Worm (Caenorhabditis elegans) whole organism, young adult: Measurements from ENCODE around the gene ZK632.2.
A peak's percentile ranks its signal among the peaks of the same experiment; 100 is the strongest.

Experiments
- B0336.3 ChIP-seq: fragments of 200-800 bp; sonication (Bioruptor generic); IDR thresholded peaks from 2 replicates; pipeline ENCODE4 v1.3.6; 2022; ENCODE audit warnings: missing genetic modification characterization, missing compliant biosample characterization
- C17E4.6 ChIP-seq: fragments of 200-800 bp; sonication (Bioruptor generic); IDR thresholded peaks from 2 replicates; pipeline ENCODE4 v1.3.6; 2022; ENCODE audit warnings: missing genetic modification reagents, missing genetic modification characterization, missing compliant biosample characterization
- D2030.7 ChIP-seq: fragments of 200-800 bp; sonication (Bioruptor generic); IDR thresholded peaks from 2 replicates; pipeline ENCODE4 v1.3.6; 2022; ENCODE audit warnings: missing genetic modification reagents, missing genetic modification characterization, missing compliant biosample characterization
- F23B12.7 ChIP-seq: sonication (generic microtip); optimal IDR thresholded peaks from 2 replicates; lab custom pipeline; 2017; ENCODE audit warnings: missing genetic modification characterization, mild to moderate bottlenecking, missing compliant biosample characterization, antibody characterized with exemption, moderate library complexity; ENCODE audit not compliant: insufficient read depth
- F33H1.4 ChIP-seq: fragments of 200-800 bp; sonication (Bioruptor generic); IDR thresholded peaks from 2 replicates; pipeline ENCODE4 v1.3.6; 2022; ENCODE audit warnings: missing genetic modification reagents, missing genetic modification characterization, missing compliant biosample characterization
- F49E8.2 ChIP-seq: sonication (generic microtip); optimal IDR thresholded peaks from 3 replicates; lab custom pipeline; 2017; ENCODE audit warnings: missing genetic modification characterization, mild to moderate bottlenecking, missing compliant biosample characterization, antibody characterized with exemption, moderate library complexity; ENCODE audit not compliant: insufficient read depth
- F57A8.1 ChIP-seq: fragments of 200-800 bp; sonication (Bioruptor generic); optimal IDR thresholded peaks from 2 replicates; lab custom pipeline; 2018; ENCODE audit warnings: mild to moderate bottlenecking, missing genetic modification characterization, moderate library complexity, missing compliant biosample characterization
- F57C9.4 ChIP-seq: sonication (generic microtip); optimal IDR thresholded peaks from 2 replicates; lab custom pipeline; 2017; ENCODE audit warnings: mild to moderate bottlenecking, missing genetic modification characterization, missing compliant biosample characterization
- Y95B8A.8 ChIP-seq: fragments of 200-800 bp; sonication (Bioruptor generic); IDR thresholded peaks from 2 replicates; pipeline ENCODE4 v1.3.6; 2022; ENCODE audit warnings: missing genetic modification reagents, missing genetic modification characterization, missing compliant biosample characterization
- ZK185.1 ChIP-seq: sonication (generic microtip); optimal IDR thresholded peaks from 2 replicates; lab custom pipeline; 2016; ENCODE audit warnings: mild to moderate bottlenecking, missing genetic modification characterization, missing compliant biosample characterization; ENCODE audit not compliant: poor library complexity, severe bottlenecking
- akir-1 ChIP-seq: fragments of 200-800 bp; sonication (Bioruptor generic); optimal IDR thresholded peaks from 2 replicates; lab custom pipeline; 2018; ENCODE audit warnings: mild to moderate bottlenecking, missing genetic modification characterization, moderate library complexity, missing compliant biosample characterization
- aptf-3 ChIP-seq: fragments of 200-800 bp; sonication (Bioruptor generic); IDR thresholded peaks from 2 replicates; pipeline ENCODE4 v1.3.6; 2022; ENCODE audit warnings: missing genetic modification characterization, missing compliant biosample characterization
- atf-7 ChIP-seq: sonication (generic microtip); optimal IDR thresholded peaks from 2 replicates; lab custom pipeline; 2017; ENCODE audit warnings: mild to moderate bottlenecking, missing genetic modification characterization, missing compliant biosample characterization
- attf-3 ChIP-seq: fragments of 200-800 bp; sonication (Bioruptor generic); conservative IDR thresholded peaks from 2 replicates; pipeline ENCODE4 v1.3.6; 2022; ENCODE audit warnings: missing genetic modification reagents, missing genetic modification characterization, missing compliant biosample characterization
- ccch-3 ChIP-seq: fragments of 200-800 bp; sonication (Bioruptor generic); optimal IDR thresholded peaks from 2 replicates; lab custom pipeline; 2018; ENCODE audit warnings: mild to moderate bottlenecking, missing genetic modification characterization, missing compliant biosample characterization
- cebp-1 ChIP-seq, 2 experiments: fragments of 200-800 bp in 1 of 2; sonication (Bioruptor generic) in 1 of 2; sonication (generic microtip) in 1 of 2; IDR thresholded peaks in 1 of 2; optimal IDR thresholded peaks in 1 of 2; 2 replicates each; pipeline versions ENCODE4 v1.3.6 to Lab custom; 2017 to 2022; ENCODE audit warnings: missing compliant biosample characterization in 2 of 2, missing genetic modification characterization in 2 of 2, mild to moderate bottlenecking in 1 of 2, missing genetic modification reagents in 1 of 2, moderate library complexity in 1 of 2
- ceh-40 ChIP-seq: fragments of 200-800 bp; sonication (Bioruptor generic); IDR thresholded peaks from 2 replicates; pipeline ENCODE4 v1.3.6; 2022; ENCODE audit warnings: missing genetic modification characterization, missing compliant biosample characterization
- dpff-1 ChIP-seq: sonication (generic microtip); optimal IDR thresholded peaks from 2 replicates; lab custom pipeline; 2017; ENCODE audit warnings: mild to moderate bottlenecking, missing genetic modification characterization, missing compliant biosample characterization
- efl-1 ChIP-seq: fragments of 150-350 bp; optimal IDR thresholded peaks from 2 replicates; lab custom pipeline; 2014; ENCODE audit warnings: missing biosample characterization, missing genetic modification reagents, missing genetic modification characterization
- egl-18 ChIP-seq: fragments of 200-800 bp; sonication (Bioruptor generic); IDR thresholded peaks from 2 replicates; pipeline ENCODE4 v1.3.6; 2022; ENCODE audit warnings: missing genetic modification reagents, missing genetic modification characterization, missing compliant biosample characterization
- ets-4 ChIP-seq: fragments of 200-800 bp; sonication (Bioruptor generic); optimal IDR thresholded peaks from 2 replicates; lab custom pipeline; 2018; ENCODE audit warnings: mild to moderate bottlenecking, missing genetic modification characterization, missing compliant biosample characterization
- gei-17 ChIP-seq: fragments of 200-800 bp; sonication (Bioruptor generic); optimal IDR thresholded peaks from 2 replicates; lab custom pipeline; 2018; ENCODE audit warnings: mild to moderate bottlenecking, missing genetic modification characterization, missing compliant biosample characterization
- him-1 ChIP-seq: sonication (generic microtip); optimal IDR thresholded peaks from 2 replicates; lab custom pipeline; 2016; ENCODE audit warnings: missing genotype, missing genetic modification reagents, missing genetic modification characterization, missing compliant biosample characterization
- hlh-26 ChIP-seq: fragments of 200-800 bp; sonication (Bioruptor generic); conservative IDR thresholded peaks from 2 replicates; pipeline ENCODE4 v1.3.6; 2022; ENCODE audit warnings: missing genetic modification reagents, missing genetic modification characterization, missing compliant biosample characterization
- hrde-1 ChIP-seq: sonication (generic microtip); optimal IDR thresholded peaks from 2 replicates; lab custom pipeline; 2016; ENCODE audit warnings: missing genetic modification characterization, mild to moderate bottlenecking, missing compliant biosample characterization, moderate library complexity, missing genotype, missing genetic modification reagents, borderline replicate concordance
- lag-1 ChIP-seq: fragments of 200-800 bp; sonication (Bioruptor generic); IDR thresholded peaks from 2 replicates; pipeline ENCODE4 v1.3.6; 2022; ENCODE audit warnings: missing genetic modification reagents, missing genetic modification characterization, missing compliant biosample characterization
- let-607 ChIP-seq, 2 experiments: fragments of 200-800 bp in 1 of 2; sonication (Bioruptor generic) in 1 of 2; sonication (generic microtip) in 1 of 2; optimal IDR thresholded peaks; 2 replicates each; lab custom pipeline; 2016 to 2018; ENCODE audit warnings: mild to moderate bottlenecking in 2 of 2, missing compliant biosample characterization in 2 of 2, missing genetic modification characterization in 2 of 2, moderate library complexity in 2 of 2, missing genotype in 1 of 2
- lin-35 ChIP-seq, 3 experiments: fragments of 150-350 bp in 2 of 3; sonication (generic microtip) in 1 of 3; optimal IDR thresholded peaks; 2 replicates each; lab custom pipeline; 2014 to 2018; ENCODE audit warnings: missing biosample characterization in 3 of 3, missing genetic modification characterization in 3 of 3, missing genetic modification reagents in 3 of 3
- lin-40 ChIP-seq: sonication (generic microtip); optimal IDR thresholded peaks from 2 replicates; lab custom pipeline; 2016; ENCODE audit warnings: missing genetic modification characterization, mild to moderate bottlenecking, missing compliant biosample characterization, missing genotype, missing genetic modification reagents
- lsl-1 ChIP-seq: fragments of 200-800 bp; sonication (Bioruptor generic); optimal IDR thresholded peaks from 2 replicates; lab custom pipeline; 2018; ENCODE audit warnings: mild to moderate bottlenecking, missing genetic modification characterization, moderate library complexity, missing compliant biosample characterization
- madf-10 ChIP-seq: sonication (generic microtip); optimal IDR thresholded peaks from 2 replicates; lab custom pipeline; 2016; ENCODE audit warnings: mild to moderate bottlenecking, missing genetic modification characterization, missing compliant biosample characterization
- madf-6 ChIP-seq: fragments of 200-800 bp; sonication (Bioruptor generic); IDR thresholded peaks from 2 replicates; pipeline ENCODE4 v1.3.6; 2022; ENCODE audit warnings: missing genetic modification reagents, missing genetic modification characterization, missing compliant biosample characterization
- mxl-1 ChIP-seq: sonication (generic microtip); optimal IDR thresholded peaks from 2 replicates; lab custom pipeline; 2016; ENCODE audit warnings: missing genetic modification characterization, missing compliant biosample characterization
- nfya-1 ChIP-seq: sonication (generic microtip); optimal IDR thresholded peaks from 2 replicates; lab custom pipeline; 2017; ENCODE audit warnings: antibody characterized with exemption, missing compliant biosample characterization, missing genetic modification characterization, borderline replicate concordance; ENCODE audit not compliant: insufficient read depth
- nfya-2 ChIP-seq: fragments of 200-800 bp; sonication (Bioruptor generic); IDR thresholded peaks from 2 replicates; pipeline ENCODE4 v1.3.6; 2022; ENCODE audit warnings: missing genetic modification reagents, missing genetic modification characterization, missing compliant biosample characterization
- nhr-80 ChIP-seq: sonication (generic microtip); optimal IDR thresholded peaks from 2 replicates; lab custom pipeline; 2016; ENCODE audit warnings: missing genetic modification characterization, missing compliant biosample characterization
- nhr-90 ChIP-seq: sonication (generic microtip); optimal IDR thresholded peaks from 2 replicates; lab custom pipeline; 2016; ENCODE audit warnings: missing genotype, mild to moderate bottlenecking, missing genetic modification characterization, missing compliant biosample characterization
- pha-4 ChIP-seq: fragments of 150-350 bp; sonication (generic microtip); optimal IDR thresholded peaks from 2 replicates; lab custom pipeline; 2014; ENCODE audit warnings: missing biosample characterization, missing genetic modification reagents, missing genetic modification characterization
- repo-1 ChIP-seq: sonication (generic microtip); optimal IDR thresholded peaks from 2 replicates; lab custom pipeline; 2017; ENCODE audit warnings: mild to moderate bottlenecking, missing genetic modification characterization, missing compliant biosample characterization
- sdz-38 ChIP-seq: sonication (generic microtip); optimal IDR thresholded peaks from 2 replicates; lab custom pipeline; 2016; ENCODE audit warnings: missing genotype, missing genetic modification characterization, missing compliant biosample characterization
- snpc-1.3 ChIP-seq: sonication (generic microtip); optimal IDR thresholded peaks from 2 replicates; lab custom pipeline; 2017; ENCODE audit warnings: missing genetic modification characterization, mild to moderate bottlenecking, missing compliant biosample characterization, antibody characterized with exemption, moderate library complexity, missing genotype, missing genetic modification reagents; ENCODE audit not compliant: insufficient read depth
- snpc-4 ChIP-seq, 5 experiments: fragments of 150-350 bp in 1 of 5; sonication (generic microtip) in 4 of 5; optimal IDR thresholded peaks; 2 replicates each; lab custom pipeline; 2014 to 2018; ENCODE audit warnings: missing genetic modification characterization in 5 of 5, missing biosample characterization in 3 of 5, antibody characterized with exemption in 2 of 5, mild to moderate bottlenecking in 2 of 5, missing compliant biosample characterization in 2 of 5, missing genotype in 2 of 5, moderate library complexity in 2 of 5, missing genetic modification reagents in 1 of 5
- tlf-1 ChIP-seq: fragments of 200-800 bp; sonication (Bioruptor generic); optimal IDR thresholded peaks from 2 replicates; lab custom pipeline; 2018; ENCODE audit warnings: mild to moderate bottlenecking, missing genetic modification characterization, missing compliant biosample characterization
- ztf-18 ChIP-seq: sonication (generic microtip); optimal IDR thresholded peaks from 2 replicates; lab custom pipeline; 2016; ENCODE audit warnings: missing genotype, mild to moderate bottlenecking, missing genetic modification characterization, missing compliant biosample characterization
- ztf-22 ChIP-seq: fragments of 200-800 bp; sonication (Bioruptor generic); optimal IDR thresholded peaks from 2 replicates; lab custom pipeline; 2018; ENCODE audit warnings: mild to moderate bottlenecking, missing genetic modification characterization, moderate library complexity, missing compliant biosample characterization
- ztf-25 ChIP-seq: fragments of 200-800 bp; sonication (Bioruptor generic); IDR thresholded peaks from 2 replicates; pipeline ENCODE4 v1.3.6; 2022; ENCODE audit warnings: missing genetic modification reagents, missing genetic modification characterization, missing compliant biosample characterization

The ZK632.2 gene

ce11 chrIII:9818763-9819162, 19.9 kb downstream of the ZK632.2 start, which contains the start of gene panl-3 (continued):
- TF ChIP-seq F23B12.7 (tag; lab: Kevin White, UChicago) (peak; percentile 41), attf-3 (no peak), madf-6 (no peak; the same call in 1 of the 2 replicates), nfya-1 (tag; lab: Kevin White, UChicago) (no peak), gei-17 (GFP tag; lab: Kevin White, UChicago) (no peak), egl-18 (no peak), repo-1 (tag; lab: Kevin White, UChicago) (no peak), pha-4 (tag; lab: Kevin White, UChicago) (no peak), lsl-1 (GFP tag; lab: Kevin White, UChicago) (no peak), ztf-25 (GFP tag; lab: Robert Waterston, UW) (no peak), hrde-1 (tag; lab: Kevin White, UChicago) (no peak), akir-1 (GFP tag; lab: Kevin White, UChicago) (no peak), him-1 (tag; lab: Kevin White, UChicago) (no peak), F57C9.4 (no peak), mxl-1 (no peak), snpc-1.3 (tag; lab: Kevin White, UChicago) (no peak), madf-10 (tag; lab: Kevin White, UChicago) (no peak), aptf-3 (GFP tag; lab: Robert Waterston, UW) (no peak), hlh-26 (no peak), Y95B8A.8 (no peak), efl-1 (GFP tag; lab: Kevin White, UChicago) (no peak), nhr-90 (tag; lab: Kevin White, UChicago) (no peak), nhr-80 (tag; lab: Kevin White, UChicago) (peak; percentile 44), snpc-4 (GFP tag; optimal IDR thresholded peaks at IDR 0.05; lab: Kevin White, UChicago) (no peak), snpc-4 (tag; optimal IDR thresholded peaks at IDR 0.05; lab: Kevin White, UChicago) (peak in 2 of 4 experiments; percentile 31 to 38), nfya-2 (no peak), D2030.7 (GFP tag; lab: Robert Waterston, UW) (0 out of 2 replicates have a peak, but pooled peaks have one; percentile 19), tlf-1 (GFP tag; lab: Kevin White, UChicago) (no peak), lin-35 (GFP tag; optimal IDR thresholded peaks at IDR 0.05; lab: Kevin White, UChicago) (no peak), B0336.3 (GFP tag; lab: Robert Waterston, UW) (no peak; the same call in 1 of the 2 replicates), ccch-3 (GFP tag; lab: Kevin White, UChicago) (no peak), ztf-22 (no peak), F33H1.4 (GFP tag; lab: Robert Waterston, UW) (no peak), dpff-1 (tag; lab: Kevin White, UChicago) (no peak), atf-7 (tag; lab: Kevin White, UChicago) (no peak), ets-4 (GFP tag; lab: Kevin White, UChicago) (no peak), lag-1 (GFP tag; lab: Robert Waterston, UW) (no peak), F57A8.1 (GFP tag; lab: Kevin White, UChicago) (no peak), lin-40 (tag; lab: Kevin White, UChicago) (peak; percentile 37), ztf-18 (tag; lab: Kevin White, UChicago) (peak; percentile 31), C17E4.6 (GFP tag; lab: Robert Waterston, UW) (no peak), cebp-1 (GFP tag; IDR thresholded peaks at IDR 0.05; lab: Robert Waterston, UW) (peak; percentile 47; the same call in 1 of the 2 replicates), cebp-1 (tag; optimal IDR thresholded peaks at IDR 0.05; lab: Kevin White, UChicago) (peak; percentile 64), sdz-38 (tag; lab: Kevin White, UChicago) (no peak), ceh-40 (no peak), ZK185.1 (tag; lab: Kevin White, UChicago) (no peak), F49E8.2 (tag; lab: Kevin White, UChicago) (no peak), let-607 (tag; optimal IDR thresholded peaks at IDR 0.05; lab: Kevin White, UChicago) (peak; percentile 39 to 46)
